Worm (Caenorhabditis elegans) whole organism, L4 larva: ENCODE data around the gene F59A6.4.

ENCODE experiments used
- D1046.2 ChIP-seq: fragments of 200-800 bp; sonication (Bioruptor generic); IDR thresholded peaks from 2 replicates; pipeline ENCODE4 v1.3.6; 2022; ENCODE audit warnings: missing genetic modification characterization, missing compliant biosample characterization
- F10B5.3 ChIP-seq: sonication (generic microtip); optimal IDR thresholded peaks from 2 replicates; lab custom pipeline; 2016; ENCODE audit warnings: mild to moderate bottlenecking, missing genetic modification characterization, missing compliant biosample characterization
- F49E8.2 ChIP-seq: sonication (generic microtip); optimal IDR thresholded peaks from 2 replicates; lab custom pipeline; 2016; ENCODE audit warnings: missing compliant biosample characterization, mild to moderate bottlenecking, missing genetic modification characterization, borderline replicate concordance
- R02D3.7 ChIP-seq: fragments of 150-350 bp; sonication (generic microtip); optimal IDR thresholded peaks from 3 replicates; lab custom pipeline; 2014; ENCODE audit warnings: missing biosample characterization, missing genetic modification characterization
- T20F7.1 ChIP-seq: fragments of 200-800 bp; sonication (Bioruptor generic); optimal IDR thresholded peaks from 2 replicates; lab custom pipeline; 2018; ENCODE audit warnings: mild to moderate bottlenecking, missing genetic modification characterization, missing compliant biosample characterization
- T26A8.4 ChIP-seq: fragments of 200-800 bp; sonication (Bioruptor generic); IDR thresholded peaks from 2 replicates; pipeline ENCODE4 v1.3.6; 2022; ENCODE audit warnings: missing genetic modification characterization, missing compliant biosample characterization
- ZK337.2 ChIP-seq: fragments of 200-800 bp; sonication (Bioruptor generic); IDR thresholded peaks from 2 replicates; pipeline ENCODE4 v1.3.6; 2022; ENCODE audit warnings: missing genetic modification reagents, missing genetic modification characterization, missing compliant biosample characterization
- ZK546.5 ChIP-seq, 2 experiments: sonication (generic microtip); optimal IDR thresholded peaks; 2 replicates each; lab custom pipeline; 2017; ENCODE audit warnings: missing biosample characterization in 2 of 2, missing genetic modification characterization in 2 of 2
- aha-1 ChIP-seq: fragments of 150-350 bp; peaks from one replicate; lab custom pipeline; 2014; ENCODE audit warnings: missing biosample characterization, missing genetic modification characterization
- aly-2 ChIP-seq: sonication (generic microtip); optimal IDR thresholded peaks from 2 replicates; lab custom pipeline; 2018; ENCODE audit warnings: missing biosample characterization, missing genetic modification characterization
- ceh-20 ChIP-seq: fragments of 200-800 bp; sonication (Bioruptor generic); IDR thresholded peaks from 2 replicates; pipeline ENCODE4 v1.3.6; 2022; ENCODE audit warnings: missing genetic modification reagents, missing genetic modification characterization, missing compliant biosample characterization
- ceh-28 ChIP-seq: fragments of 150-350 bp; optimal IDR thresholded peaks from 2 replicates; lab custom pipeline; 2014; ENCODE audit warnings: missing biosample characterization, missing genetic modification reagents, missing genetic modification characterization
- ceh-32 ChIP-seq: sonication (generic microtip); optimal IDR thresholded peaks from 2 replicates; lab custom pipeline; 2016; ENCODE audit warnings: mild to moderate bottlenecking, missing genetic modification characterization, missing compliant biosample characterization; ENCODE audit not compliant: poor library complexity
- ceh-44 ChIP-seq: fragments of 200-800 bp; sonication (Bioruptor generic); IDR thresholded peaks from 2 replicates; pipeline ENCODE4 v1.3.6; 2022; ENCODE audit warnings: missing genetic modification reagents, missing genetic modification characterization, missing compliant biosample characterization
- ceh-62 ChIP-seq: sonication (generic microtip); optimal IDR thresholded peaks from 2 replicates; lab custom pipeline; 2017; ENCODE audit warnings: missing biosample characterization, missing genetic modification characterization
- ces-1 ChIP-seq: fragments of 150-350 bp; sonication (generic microtip); optimal IDR thresholded peaks from 4 replicates; lab custom pipeline; 2014; ENCODE audit warnings: missing biosample characterization, missing genetic modification reagents, missing genetic modification characterization
- cey-2 ChIP-seq: sonication (generic microtip); optimal IDR thresholded peaks from 3 replicates; lab custom pipeline; 2017; ENCODE audit warnings: missing genetic modification characterization, mild to moderate bottlenecking, missing compliant biosample characterization, antibody characterized with exemption, borderline replicate concordance; ENCODE audit not compliant: insufficient read depth
- ctbp-1 ChIP-seq: fragments of 200-800 bp; sonication (Bioruptor generic); IDR thresholded peaks from 2 replicates; pipeline ENCODE4 v1.3.6; 2022; ENCODE audit warnings: missing genetic modification reagents, missing genetic modification characterization, missing compliant biosample characterization
- dmd-9 ChIP-seq: fragments of 200-800 bp; sonication (Bioruptor generic); IDR thresholded peaks from 2 replicates; pipeline ENCODE4 v1.3.6; 2022; ENCODE audit warnings: missing genetic modification reagents, missing genetic modification characterization, missing compliant biosample characterization
- dpl-1 ChIP-seq: fragments of 150-350 bp; optimal IDR thresholded peaks from 2 replicates; lab custom pipeline; 2014; ENCODE audit warnings: missing biosample characterization, missing genetic modification reagents, missing genetic modification characterization
- duxl-1 ChIP-seq: sonication (generic microtip); optimal IDR thresholded peaks from 2 replicates; lab custom pipeline; 2016; ENCODE audit warnings: mild to moderate bottlenecking, missing genetic modification characterization, moderate library complexity, missing compliant biosample characterization; ENCODE audit not compliant: poor library complexity
- dve-1 ChIP-seq: sonication (generic microtip); optimal IDR thresholded peaks from 2 replicates; lab custom pipeline; 2017; ENCODE audit warnings: antibody characterized with exemption, mild to moderate bottlenecking, missing genetic modification characterization, missing compliant biosample characterization; ENCODE audit not compliant: insufficient read depth
- egl-27 ChIP-seq: sonication (generic microtip); optimal IDR thresholded peaks from 3 replicates; lab custom pipeline; 2017; ENCODE audit warnings: missing biosample characterization, missing genetic modification reagents, missing genetic modification characterization
- hif-1 ChIP-seq, 2 experiments: sonication (generic microtip); optimal IDR thresholded peaks; 2 replicates each; lab custom pipeline; 2016 to 2017; ENCODE audit warnings: missing compliant biosample characterization in 2 of 2, missing genetic modification characterization in 2 of 2, missing genetic modification reagents in 2 of 2, missing genotype in 2 of 2, mild to moderate bottlenecking in 1 of 2
- hlh-30 ChIP-seq: sonication (generic microtip); optimal IDR thresholded peaks from 2 replicates; lab custom pipeline; 2017; ENCODE audit warnings: antibody characterized with exemption, mild to moderate bottlenecking, missing genetic modification characterization, missing compliant biosample characterization; ENCODE audit not compliant: insufficient read depth
- hmg-1.1 ChIP-seq: fragments of 200-800 bp; sonication (Bioruptor generic); IDR thresholded peaks from 2 replicates; pipeline ENCODE4 v1.3.6; 2022; ENCODE audit warnings: missing genetic modification reagents, missing genetic modification characterization, missing compliant biosample characterization
- lin-38 ChIP-seq: fragments of 200-800 bp; sonication (Bioruptor generic); IDR thresholded peaks from 2 replicates; pipeline ENCODE4 v1.3.6; 2022; ENCODE audit warnings: missing genetic modification reagents, missing genetic modification characterization, missing compliant biosample characterization
- lin-39 ChIP-seq: fragments of 150-350 bp; optimal IDR thresholded peaks from 2 replicates; lab custom pipeline; 2014; ENCODE audit warnings: missing biosample characterization, missing genetic modification reagents, missing genetic modification characterization
- lsy-2 ChIP-seq, 2 experiments: fragments of 150-350 bp in 1 of 2; sonication (generic microtip) in 1 of 2; optimal IDR thresholded peaks; 2 replicates each; lab custom pipeline; 2014 to 2017; ENCODE audit warnings: missing biosample characterization in 2 of 2, missing genetic modification characterization in 2 of 2
- madf-5 ChIP-seq, 2 experiments: fragments of 200-800 bp; sonication (Bioruptor generic); IDR thresholded peaks; 2 replicates each; pipeline ENCODE4 v1.3.6; 2022; ENCODE audit warnings: missing compliant biosample characterization in 2 of 2, missing genetic modification characterization in 2 of 2
- madf-9 ChIP-seq: fragments of 200-800 bp; sonication (Bioruptor generic); conservative IDR thresholded peaks from 2 replicates; pipeline ENCODE4 v1.3.6; 2022; ENCODE audit warnings: missing genetic modification reagents, missing genetic modification characterization, missing compliant biosample characterization
- mdl-1 ChIP-seq, 2 experiments: fragments of 150-350 bp in 1 of 2; sonication (generic microtip) in 1 of 2; optimal IDR thresholded peaks; 2 replicates each; lab custom pipeline; 2014 to 2017; ENCODE audit warnings: missing biosample characterization in 2 of 2, missing genetic modification characterization in 2 of 2
- mdt-29 ChIP-seq: fragments of 200-800 bp; sonication (Bioruptor generic); IDR thresholded peaks from 2 replicates; pipeline ENCODE4 v1.3.6; 2022; ENCODE audit warnings: missing genetic modification reagents, missing genetic modification characterization, missing compliant biosample characterization
- mxl-2 ChIP-seq: fragments of 200-800 bp; sonication (Bioruptor generic); conservative IDR thresholded peaks from 2 replicates; pipeline ENCODE4 v1.3.6; 2022; ENCODE audit warnings: missing genetic modification reagents, missing genetic modification characterization, missing compliant biosample characterization
- mxl-3 ChIP-seq: fragments of 200-800 bp; sonication (Bioruptor generic); optimal IDR thresholded peaks from 2 replicates; lab custom pipeline; 2018; ENCODE audit warnings: mild to moderate bottlenecking, missing genetic modification characterization, missing compliant biosample characterization
- nhr-102 ChIP-seq: sonication (generic microtip); optimal IDR thresholded peaks from 2 replicates; lab custom pipeline; 2016; ENCODE audit warnings: mild to moderate bottlenecking, missing genetic modification characterization, moderate library complexity, missing compliant biosample characterization
- nhr-11 ChIP-seq: fragments of 150-350 bp; optimal IDR thresholded peaks from 2 replicates; lab custom pipeline; 2014; ENCODE audit warnings: missing biosample characterization, missing genetic modification characterization
- nhr-42 ChIP-seq: fragments of 200-800 bp; sonication (Bioruptor generic); IDR thresholded peaks from 2 replicates; pipeline ENCODE4 v1.3.6; 2022; ENCODE audit warnings: missing genetic modification characterization, missing compliant biosample characterization
- nhr-48 ChIP-seq: sonication (generic microtip); optimal IDR thresholded peaks from 2 replicates; lab custom pipeline; 2016; ENCODE audit warnings: mild to moderate bottlenecking, missing genetic modification characterization, missing compliant biosample characterization
- pqm-1 ChIP-seq: sonication (generic microtip); optimal IDR thresholded peaks from 2 replicates; lab custom pipeline; 2017; ENCODE audit warnings: missing biosample characterization, missing genetic modification characterization
- rbr-2 ChIP-seq: sonication (generic microtip); optimal IDR thresholded peaks from 2 replicates; lab custom pipeline; 2016; ENCODE audit warnings: missing genotype, missing genetic modification characterization, missing compliant biosample characterization
- saeg-2 ChIP-seq: fragments of 200-800 bp; sonication (Bioruptor generic); IDR thresholded peaks from 2 replicates; pipeline ENCODE4 v1.3.6; 2022; ENCODE audit warnings: missing genetic modification reagents, missing genetic modification characterization, missing compliant biosample characterization
- set-16 ChIP-seq: fragments of 200-800 bp; sonication (Bioruptor generic); IDR thresholded peaks from 2 replicates; pipeline ENCODE4 v1.3.6; 2022; ENCODE audit warnings: missing genetic modification reagents, missing genetic modification characterization, missing compliant biosample characterization
- tra-1 ChIP-seq: fragments of 200-800 bp; sonication (Bioruptor generic); IDR thresholded peaks from 2 replicates; pipeline ENCODE4 v1.3.6; 2022; ENCODE audit warnings: missing genetic modification reagents, missing genetic modification characterization, missing compliant biosample characterization
- unc-130 ChIP-seq: sonication (generic microtip); optimal IDR thresholded peaks from 2 replicates; lab custom pipeline; 2016; ENCODE audit warnings: missing genetic modification reagents, missing genetic modification characterization, missing compliant biosample characterization
- unc-39 ChIP-seq: sonication (generic microtip); optimal IDR thresholded peaks from 2 replicates; lab custom pipeline; 2017; ENCODE audit warnings: missing biosample characterization, missing genetic modification characterization
- unc-62 ChIP-seq, 3 experiments: fragments of 150-350 bp in 1 of 3; sonication (generic microtip); optimal IDR thresholded peaks in 2 of 3; peaks in 1 of 3; 1 replicate in 1 of 3; 2 replicates in 2 of 3; lab custom pipeline; 2014 to 2017; ENCODE audit warnings: missing biosample characterization in 3 of 3, missing genetic modification characterization in 3 of 3, missing genetic modification reagents in 3 of 3, missing genotype in 1 of 3
- zag-1 ChIP-seq: fragments of 150-350 bp; optimal IDR thresholded peaks from 2 replicates; lab custom pipeline; 2014; ENCODE audit warnings: missing biosample characterization, missing genetic modification characterization
- ztf-11 ChIP-seq: fragments of 150-350 bp; optimal IDR thresholded peaks from 2 replicates; lab custom pipeline; 2014; ENCODE audit warnings: missing biosample characterization, missing genetic modification characterization

F59A6.4 gene

ce11 chrII:5016977-5017585, 12.2 kb downstream of the F59A6.4 start (continued):
- no peak for TF ChIP-seq unc-130 (GFP tag; lab: Kevin White, UChicago)
- TF ChIP-seq T20F7.1, result no peak
- TF ChIP-seq lsy-2 (tag; optimal IDR thresholded peaks at IDR 0.05; lab: Kevin White, UChicago), result peak; percentile 57 to 76
- no peak for TF ChIP-seq D1046.2 (GFP tag; lab: Robert Waterston, UW)
- TF ChIP-seq zag-1, result no peak
- no peak for TF ChIP-seq ztf-11 (tag; lab: Kevin White, UChicago)
- peak; percentile 44 for TF ChIP-seq ceh-20 (GFP tag; lab: Robert Waterston, UW)
- peak; percentile 77 for TF ChIP-seq hlh-30
- no peak for TF ChIP-seq madf-5 (GFP tag; IDR thresholded peaks at IDR 0.05; lab: Robert Waterston, UW)
- TF ChIP-seq ceh-32 (tag; lab: Kevin White, UChicago), result no peak
- peak; percentile 35 to 85 for TF ChIP-seq mdl-1 (tag; optimal IDR thresholded peaks at IDR 0.05; lab: Kevin White, UChicago)
- TF ChIP-seq hif-1 (tag; optimal IDR thresholded peaks at IDR 0.05; lab: Kevin White, UChicago), result peak in 1 of 2 experiments; percentile 51
- TF ChIP-seq ZK546.5 (tag; optimal IDR thresholded peaks at IDR 0.05; lab: Kevin White, UChicago), result peak in 1 of 2 experiments; percentile 20
- no peak for TF ChIP-seq nhr-42 (GFP tag; lab: Robert Waterston, UW)
- peak; percentile 63 for TF ChIP-seq nhr-11 (tag; lab: Kevin White, UChicago)
- 0 out of 2 replicates have a peak, but pooled peaks have one; percentile 5 for TF ChIP-seq madf-9 (GFP tag; lab: Robert Waterston, UW)
- TF ChIP-seq mxl-2 (GFP tag; lab: Robert Waterston, UW), result no peak
- peak; percentile 66 for TF ChIP-seq mxl-3 (GFP tag; lab: Kevin White, UChicago)
- TF ChIP-seq T26A8.4 (GFP tag; lab: Robert Waterston, UW), result peak; percentile 49; the same call in 1 of the 2 replicates
- no peak for TF ChIP-seq cey-2 (tag; lab: Kevin White, UChicago)
- no peak for TF ChIP-seq ZK337.2 (GFP tag; lab: Robert Waterston, UW)
- no peak for TF ChIP-seq aly-2
- no peak for TF ChIP-seq F49E8.2 (tag; lab: Kevin White, UChicago)
- TF ChIP-seq ceh-28 (tag; lab: Kevin White, UChicago), result no peak
- TF ChIP-seq hmg-1.1 (GFP tag; lab: Robert Waterston, UW), result peak; percentile 89
- peak; percentile 71 for TF ChIP-seq ctbp-1 (GFP tag; lab: Robert Waterston, UW)
- no peak for TF ChIP-seq lin-39 (tag; lab: Kevin White, UChicago)
- no peak for TF ChIP-seq saeg-2 (GFP tag; lab: Robert Waterston, UW)
- TF ChIP-seq egl-27, result no peak
- TF ChIP-seq dve-1 (tag; lab: Kevin White, UChicago), result peak; percentile 78
- TF ChIP-seq dpl-1, result peak; percentile 60
- no peak for TF ChIP-seq mdt-29 (GFP tag; lab: Robert Waterston, UW)
- TF ChIP-seq ceh-44, result no peak
- TF ChIP-seq R02D3.7 (tag; lab: Kevin White, UChicago), result no peak
- TF ChIP-seq ceh-62 (tag; lab: Kevin White, UChicago), result no peak
- TF ChIP-seq rbr-2 (tag; lab: Kevin White, UChicago), result peak; percentile 84
- 0 out of 2 replicates have a peak, but pooled peaks have one; percentile 3 for TF ChIP-seq tra-1
- TF ChIP-seq ces-1, result peak; percentile 33
- TF ChIP-seq nhr-102 (tag; lab: Kevin White, UChicago), result peak; percentile 12
- TF ChIP-seq F10B5.3, result no peak
- peak; percentile 32 for TF ChIP-seq nhr-48
- no peak for TF ChIP-seq dmd-9 (GFP tag; lab: Robert Waterston, UW)
- peak; percentile 44; the same call in 1 of the 2 replicates for TF ChIP-seq set-16 (GFP tag; lab: Robert Waterston, UW)
- no peak for TF ChIP-seq pqm-1 (tag; lab: Kevin White, UChicago)
- peak; percentile 12 for TF ChIP-seq duxl-1 (tag; lab: Kevin White, UChicago)
- TF ChIP-seq unc-62 (GFP tag; optimal IDR thresholded peaks at IDR 0.05 in 1 of 2; lab: Kevin White, UChicago), result peak in 1 of 2 experiments; percentile 63
- TF ChIP-seq unc-62 (tag; optimal IDR thresholded peaks at IDR 0.05; lab: Kevin White, UChicago), result no peak
- TF ChIP-seq unc-39 (tag; lab: Kevin White, UChicago), result no peak
- no peak for TF ChIP-seq lin-38 (GFP tag; lab: Robert Waterston, UW)
- peak; percentile 97 for TF ChIP-seq aha-1 (tag; lab: Kevin White, UChicago)
